Worm (Caenorhabditis elegans): Measurements from ENCODE around the gene chhy-1.

Gene chhy-1

DNA sequence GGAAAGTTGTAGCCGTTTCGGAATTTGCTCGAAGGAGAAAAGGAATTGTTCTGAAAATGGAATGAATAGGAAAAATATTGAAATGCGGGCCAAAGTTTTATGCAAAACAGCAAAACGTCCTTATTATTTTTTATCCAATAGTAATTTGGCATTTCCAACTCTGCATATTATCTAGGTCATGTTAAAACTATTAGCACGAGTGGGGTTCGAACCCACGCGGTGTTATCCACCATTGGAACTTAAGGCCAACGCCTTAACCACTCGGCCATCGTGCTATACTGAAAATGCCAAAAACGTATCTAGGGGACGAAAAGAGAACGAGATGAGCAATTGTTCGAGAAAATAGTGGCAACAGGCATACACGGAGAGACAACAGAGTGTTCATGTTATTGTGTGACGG lies 14.3 kb upstream of the chhy-1 start:
- no peak for TF ChIP-seq tbx-8 (GFP tag; optimal IDR thresholded peaks at IDR 0.05)
- no peak for TF ChIP-seq drap-1 (GFP tag; optimal IDR thresholded peaks at IDR 0.05)
- TF ChIP-seq unc-120 (tag; optimal IDR thresholded peaks at IDR 0.05; ENCODE audit: poor library complexity, severe bottlenecking) = no peak
- no peak for TF ChIP-seq elt-3 (tag; optimal IDR thresholded peaks at IDR 0.05)
- TF ChIP-seq mab-5 (tag; optimal IDR thresholded peaks at IDR 0.05) = no peak

DNA sequence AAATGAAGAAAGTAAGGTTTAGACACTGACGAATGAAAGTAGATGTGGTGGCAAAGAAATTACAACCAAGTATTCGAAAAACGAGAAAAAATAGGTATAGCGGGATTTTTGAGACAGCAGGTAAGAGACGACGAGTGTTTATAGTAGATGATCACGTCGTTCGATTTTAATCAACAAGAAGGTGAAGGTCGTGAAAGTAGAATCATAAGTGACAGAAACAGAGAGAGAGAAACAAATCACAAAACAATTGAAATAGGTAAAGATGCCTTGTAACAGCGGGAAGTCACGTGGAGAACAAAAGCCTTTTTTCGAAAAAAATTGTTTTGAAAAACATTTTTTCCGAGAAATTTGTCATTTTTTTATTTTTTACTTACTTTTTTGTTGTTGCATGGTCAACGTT lies 12.7 kb upstream of the chhy-1 start, which contains the start of gene T22C8.6:
TSS of gene T22C8.6 (minus strand) at position 194 of the 400 bp plus-strand sequence.
- no peak for TF ChIP-seq sptf-1 (tag; optimal IDR thresholded peaks at IDR 0.05)

DNA sequence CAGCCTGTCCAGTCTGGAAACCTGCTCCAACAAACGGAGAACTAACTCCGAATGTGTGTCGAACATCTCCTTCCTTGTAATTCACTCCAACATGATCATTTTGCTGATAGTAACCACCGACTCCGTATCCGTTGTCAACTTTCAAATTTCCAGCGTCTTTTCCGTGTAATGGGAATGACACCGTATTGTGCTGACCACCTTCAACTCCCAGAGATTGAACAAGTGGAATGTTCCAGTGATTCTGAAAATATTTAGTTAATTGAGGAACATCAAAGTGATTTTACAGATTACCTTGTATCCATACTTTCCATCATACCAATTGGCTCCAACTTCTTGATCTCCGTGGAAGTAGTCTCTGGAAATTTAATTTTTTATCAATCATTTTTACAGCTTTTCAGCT lies 10.5 kb upstream of the chhy-1 start:
- TF ChIP-seq nhr-12 (tag; optimal IDR thresholded peaks at IDR 0.05) (no peak), nhr-28 (tag; optimal IDR thresholded peaks at IDR 0.05) (no peak), unc-120 (tag; optimal IDR thresholded peaks at IDR 0.05; ENCODE audit: poor library complexity, severe bottlenecking) (no peak), unc-39 (tag; optimal IDR thresholded peaks at IDR 0.05) (no peak), elt-1 (tag; optimal IDR thresholded peaks at IDR 0.05; ENCODE audit: borderline replicate concordance, insufficient read depth) (no peak)

DNA sequence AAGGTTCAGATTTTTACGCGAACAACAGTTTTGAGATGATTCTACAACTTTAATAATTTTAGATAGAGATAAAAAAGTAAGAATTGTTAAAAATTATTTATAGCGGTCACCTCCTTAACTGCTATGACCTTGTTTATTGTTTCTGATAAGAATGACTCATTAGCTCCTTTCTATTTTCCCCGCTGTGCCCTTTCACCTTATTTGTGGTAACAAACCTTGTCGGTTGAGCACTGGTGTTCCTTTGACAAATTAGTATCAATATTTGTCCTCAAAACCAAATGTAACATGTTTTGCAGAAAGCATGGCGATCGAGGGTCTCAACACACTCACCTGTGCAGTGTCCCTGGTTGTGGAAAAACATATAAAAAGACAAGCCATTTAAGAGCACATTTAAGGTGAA lies 9.2 kb upstream of the chhy-1 start:
- TF ChIP-seq blmp-1 (tag; optimal IDR thresholded peaks at IDR 0.05) = no peak
- no peak for TF ChIP-seq mep-1 (tag; optimal IDR thresholded peaks at IDR 0.05)
- TF ChIP-seq zip-8 (tag; optimal IDR thresholded peaks at IDR 0.05) = no peak
- TF ChIP-seq mls-2 (tag; optimal IDR thresholded peaks at IDR 0.05) = no peak
- no peak for TF ChIP-seq sem-2 (GFP tag; optimal IDR thresholded peaks at IDR 0.05)
- no peak for TF ChIP-seq nhr-28 (tag; optimal IDR thresholded peaks at IDR 0.05)
- TF ChIP-seq M03D4.4 (tag; optimal IDR thresholded peaks at IDR 0.05) = no peak
- TF ChIP-seq mab-5 (tag; optimal IDR thresholded peaks at IDR 0.05) = no peak
- no peak for TF ChIP-seq pha-4 (tag; optimal IDR thresholded peaks at IDR 0.05)
- TF ChIP-seq hlh-1 (tag; optimal IDR thresholded peaks at IDR 0.05) = no peak
- TF ChIP-seq lin-13 (tag; optimal IDR thresholded peaks at IDR 0.05) = no peak
- TF ChIP-seq unc-39 (tag; optimal IDR thresholded peaks at IDR 0.05) = no peak
- TF ChIP-seq lsy-2 (tag; optimal IDR thresholded peaks at IDR 0.05) = no peak

DNA sequence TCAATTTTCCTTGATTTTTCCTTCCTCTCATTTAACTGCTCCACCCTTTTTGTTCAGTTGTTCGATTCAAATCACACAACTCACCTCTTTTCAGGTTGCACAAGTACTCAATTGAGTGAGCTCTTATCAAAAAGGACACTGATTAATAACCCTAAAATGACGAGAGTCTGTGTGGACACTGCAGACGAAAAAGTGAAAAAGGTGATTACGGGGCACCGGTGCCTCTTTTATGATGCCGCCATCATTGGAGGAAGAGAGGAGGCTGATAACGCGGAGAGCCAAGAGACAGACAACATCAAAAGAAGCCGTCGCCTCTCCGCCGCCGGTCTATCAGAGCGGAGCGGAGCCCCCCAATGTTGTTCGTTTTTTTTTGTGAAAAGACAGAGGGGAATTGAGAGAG lies 7.7 kb upstream of the chhy-1 start, which contains the start of gene sptf-2:
TSS of gene sptf-2 (plus strand) at position 297 of the 400 bp plus-strand sequence.
- TF ChIP-seq flh-1 (GFP tag; optimal IDR thresholded peaks at IDR 0.05) = no peak
- TF ChIP-seq nhr-28 (tag; optimal IDR thresholded peaks at IDR 0.05) = no peak
- TF ChIP-seq blmp-1 (tag; optimal IDR thresholded peaks at IDR 0.05) = no peak
- no peak for TF ChIP-seq lin-13 (tag; optimal IDR thresholded peaks at IDR 0.05)
- TF ChIP-seq ztf-11 (tag; optimal IDR thresholded peaks at IDR 0.05) = no peak
- TF ChIP-seq hlh-1 (tag; optimal IDR thresholded peaks at IDR 0.05) = no peak

DNA sequence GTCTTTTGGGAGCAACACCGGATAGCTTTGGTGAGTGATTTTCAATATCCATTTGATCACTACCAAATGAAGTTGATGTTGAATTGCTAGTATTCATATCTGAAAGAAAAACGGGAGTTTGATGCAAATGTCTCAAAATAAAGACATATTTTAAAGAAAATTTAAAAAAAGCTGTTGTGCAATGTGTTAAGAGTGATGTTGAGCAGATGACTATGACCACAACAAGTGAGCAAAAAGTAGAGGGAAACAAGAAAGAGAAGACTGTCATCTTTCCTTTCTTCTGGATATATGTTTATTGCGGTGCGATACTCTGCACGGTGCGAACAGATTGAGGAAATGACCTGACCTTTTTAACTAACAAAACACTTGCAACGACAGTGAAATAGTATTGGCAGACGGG lies 6.0 kb upstream of the chhy-1 start, which contains the start of gene T22C8.4:
TSS of gene T22C8.4 (minus strand) at position 101 of the 400 bp plus-strand sequence.
- TF ChIP-seq cnd-1 (tag; optimal IDR thresholded peaks at IDR 0.05) (no peak), flh-1 (GFP tag; optimal IDR thresholded peaks at IDR 0.05) (no peak), mls-2 (tag; optimal IDR thresholded peaks at IDR 0.05) (no peak), hlh-1 (tag; optimal IDR thresholded peaks at IDR 0.05) (no peak), ceh-39 (tag; optimal IDR thresholded peaks at IDR 0.05) (no peak), mep-1 (tag; optimal IDR thresholded peaks at IDR 0.05) (no peak), nhr-76 (tag; optimal IDR thresholded peaks at IDR 0.05) (no peak), unc-39 (tag; optimal IDR thresholded peaks at IDR 0.05) (no peak), elt-1 (tag; optimal IDR thresholded peaks at IDR 0.05; ENCODE audit: borderline replicate concordance, insufficient read depth) (no peak), nhr-2 (tag; optimal IDR thresholded peaks at IDR 0.05) (no peak), nhr-237 (tag; optimal IDR thresholded peaks at IDR 0.05) (no peak), zip-8 (tag; optimal IDR thresholded peaks at IDR 0.05) (no peak)

DNA sequence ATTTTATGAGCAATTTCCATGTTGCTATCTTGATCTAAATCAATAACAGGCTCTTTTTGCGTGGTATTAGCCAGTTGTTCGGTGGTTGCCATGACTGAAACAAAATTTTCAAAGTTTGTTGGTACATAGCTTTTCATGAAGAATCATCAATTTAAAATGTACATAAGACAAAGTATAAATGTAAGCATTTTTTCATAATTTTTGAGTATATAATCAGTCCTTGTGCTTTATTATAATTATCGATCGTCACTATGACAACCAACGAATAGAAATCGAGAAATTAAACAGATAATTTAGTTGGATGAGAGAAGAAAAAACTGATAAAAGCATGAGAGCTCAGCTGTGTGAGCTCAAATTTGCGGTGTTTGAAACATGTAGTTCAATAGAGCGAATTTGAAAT lies 4.5 kb upstream of the chhy-1 start, which contains the start of gene T22C8.3:
TSS of gene T22C8.3 (minus strand) at position 101 of the 400 bp plus-strand sequence.
- no peak for TF ChIP-seq elt-1 (tag; optimal IDR thresholded peaks at IDR 0.05; ENCODE audit: borderline replicate concordance, insufficient read depth)
- TF ChIP-seq lsy-2 (tag; optimal IDR thresholded peaks at IDR 0.05) = no peak
- TF ChIP-seq ces-1 (GFP tag; optimal IDR thresholded peaks at IDR 0.05) = no peak
- no peak for TF ChIP-seq M03D4.4 (tag; optimal IDR thresholded peaks at IDR 0.05)
- TF ChIP-seq mls-2 (tag; optimal IDR thresholded peaks at IDR 0.05) = no peak
- no peak for TF ChIP-seq sem-2 (GFP tag; optimal IDR thresholded peaks at IDR 0.05)
- TF ChIP-seq unc-120 (tag; optimal IDR thresholded peaks at IDR 0.05; ENCODE audit: poor library complexity, severe bottlenecking) = no peak
- TF ChIP-seq hlh-1 (tag; optimal IDR thresholded peaks at IDR 0.05) = no peak
- no peak for TF ChIP-seq ceh-39 (tag; optimal IDR thresholded peaks at IDR 0.05)
- no peak for TF ChIP-seq ceh-43 (GFP tag; optimal IDR thresholded peaks at IDR 0.05)
- no peak for TF ChIP-seq nhr-237 (tag; optimal IDR thresholded peaks at IDR 0.05)
- no peak for TF ChIP-seq elt-3 (tag; optimal IDR thresholded peaks at IDR 0.05)
- TF ChIP-seq flh-1 (GFP tag; optimal IDR thresholded peaks at IDR 0.05) = no peak
- no peak for TF ChIP-seq ham-2 (GFP tag; optimal IDR thresholded peaks at IDR 0.05)
